Worm (Caenorhabditis elegans) whole organism, L1 larva: ENCODE results near the gene tag-342.

ENCODE experiments used
- C04F5.9 ChIP-seq: sonication (generic microtip); optimal IDR thresholded peaks from 2 replicates; lab custom pipeline; 2016; ENCODE audit warnings: missing genetic modification characterization, missing compliant biosample characterization
- C16A3.4 ChIP-seq: fragments of 150-350 bp; optimal IDR thresholded peaks from 2 replicates; lab custom pipeline; 2014; ENCODE audit warnings: missing biosample characterization, missing genetic modification characterization
- F16B12.6 ChIP-seq: fragments of 150-350 bp; optimal IDR thresholded peaks from 2 replicates; lab custom pipeline; 2014; ENCODE audit warnings: missing biosample characterization, missing genetic modification characterization
- Y116A8C.19 ChIP-seq: sonication (generic microtip); optimal IDR thresholded peaks from 2 replicates; lab custom pipeline; 2016; ENCODE audit warnings: missing compliant biosample characterization, missing genetic modification characterization, borderline replicate concordance
- alr-1 ChIP-seq: fragments of 200-800 bp; sonication (Bioruptor generic); optimal IDR thresholded peaks from 2 replicates; lab custom pipeline; 2018; ENCODE audit warnings: borderline replicate concordance, mild to moderate bottlenecking, missing genetic modification characterization, missing compliant biosample characterization
- aly-2 ChIP-seq: fragments of 150-350 bp; optimal IDR thresholded peaks from 2 replicates; lab custom pipeline; 2014; ENCODE audit warnings: missing biosample characterization, missing genetic modification characterization
- ama-1 ChIP-seq: fragments of 150-350 bp; optimal IDR thresholded peaks from 2 replicates; lab custom pipeline; 2014
- blmp-1 ChIP-seq: fragments of 150-350 bp; optimal IDR thresholded peaks from 2 replicates; lab custom pipeline; 2014; ENCODE audit warnings: missing biosample characterization, missing genetic modification characterization
- ceh-8 ChIP-seq: fragments of 200-800 bp; sonication (Bioruptor generic); optimal IDR thresholded peaks from 2 replicates; lab custom pipeline; 2018; ENCODE audit warnings: mild to moderate bottlenecking, missing genetic modification characterization, moderate library complexity, missing compliant biosample characterization
- ceh-82 ChIP-seq, 3 experiments: fragments of 150-350 bp in 1 of 3; sonication (generic microtip) in 2 of 3; optimal IDR thresholded peaks; 2 replicates each; lab custom pipeline; 2014 to 2017; ENCODE audit warnings: missing biosample characterization in 3 of 3, missing genetic modification characterization in 3 of 3
- ceh-90 ChIP-seq: sonication (generic microtip); optimal IDR thresholded peaks from 2 replicates; lab custom pipeline; 2016; ENCODE audit warnings: missing genetic modification characterization, missing compliant biosample characterization
- ces-1 ChIP-seq: fragments of 150-350 bp; optimal IDR thresholded peaks from 2 replicates; lab custom pipeline; 2014; ENCODE audit warnings: missing biosample characterization, missing genetic modification reagents, missing genetic modification characterization
- dpl-1 ChIP-seq, 3 experiments: fragments of 150-350 bp in 2 of 3; sonication (generic microtip) in 1 of 3; optimal IDR thresholded peaks; 2 replicates each; lab custom pipeline; 2014 to 2017; ENCODE audit warnings: missing biosample characterization in 3 of 3, missing genetic modification characterization in 3 of 3, missing genetic modification reagents in 3 of 3
- efl-3 ChIP-seq: fragments of 200-800 bp; sonication (Bioruptor generic); optimal IDR thresholded peaks from 2 replicates; lab custom pipeline; 2018; ENCODE audit warnings: mild to moderate bottlenecking, missing genetic modification characterization, missing compliant biosample characterization
- egl-27 ChIP-seq, 2 experiments: fragments of 150-350 bp in 1 of 2; sonication (generic microtip); optimal IDR thresholded peaks; 3 replicates each; lab custom pipeline; 2017 to 2018; ENCODE audit warnings: missing biosample characterization in 2 of 2, missing genetic modification characterization in 2 of 2, missing genetic modification reagents in 2 of 2
- elt-2 ChIP-seq: sonication (generic microtip); optimal IDR thresholded peaks from 2 replicates; lab custom pipeline; 2016; ENCODE audit warnings: missing genetic modification characterization, mild to moderate bottlenecking, inconsistent platforms, missing compliant biosample characterization, missing genetic modification reagents
- ets-5 ChIP-seq: fragments of 200-800 bp; sonication (Bioruptor generic); IDR thresholded peaks from 2 replicates; pipeline ENCODE4 v1.3.6; 2022; ENCODE audit warnings: missing genetic modification characterization, missing compliant biosample characterization
- fkh-10 ChIP-seq: sonication (generic microtip); optimal IDR thresholded peaks from 2 replicates; lab custom pipeline; 2017; ENCODE audit warnings: missing biosample characterization, missing genetic modification reagents, missing genetic modification characterization
- fkh-8 ChIP-seq: sonication (generic microtip); optimal IDR thresholded peaks from 2 replicates; lab custom pipeline; 2016; ENCODE audit warnings: mild to moderate bottlenecking, missing genetic modification characterization, missing compliant biosample characterization
- fos-1 ChIP-seq: fragments of 150-350 bp; optimal IDR thresholded peaks from 2 replicates; lab custom pipeline; 2014; ENCODE audit warnings: missing biosample characterization, missing genetic modification characterization
- hpl-2 ChIP-seq: fragments of 150-350 bp; optimal IDR thresholded peaks from 2 replicates; lab custom pipeline; 2014; ENCODE audit warnings: missing biosample characterization, missing genetic modification reagents, missing genetic modification characterization
- isw-1 ChIP-seq: fragments of 200-800 bp; sonication (Bioruptor generic); IDR thresholded peaks from 2 replicates; pipeline ENCODE4 v1.3.6; 2022; ENCODE audit warnings: missing genetic modification characterization, missing compliant biosample characterization
- jun-1 ChIP-seq: fragments of 150-350 bp; optimal IDR thresholded peaks from 2 replicates; lab custom pipeline; 2014; ENCODE audit warnings: missing biosample characterization, missing genetic modification reagents, missing genetic modification characterization
- lin-13 ChIP-seq: fragments of 150-350 bp; optimal IDR thresholded peaks from 2 replicates; lab custom pipeline; 2014; ENCODE audit warnings: missing biosample characterization, missing genetic modification reagents, missing genetic modification characterization
- lin-35 ChIP-seq, 2 experiments: fragments of 150-350 bp; optimal IDR thresholded peaks; 2 replicates each; lab custom pipeline; 2014; ENCODE audit warnings: missing biosample characterization in 2 of 2, missing genetic modification characterization in 2 of 2, missing genetic modification reagents in 2 of 2
- lsy-2 ChIP-seq, 2 experiments: fragments of 150-350 bp; optimal IDR thresholded peaks; 2 replicates each; lab custom pipeline; 2014; ENCODE audit warnings: missing biosample characterization in 2 of 2, missing genetic modification characterization in 2 of 2
- mdl-1 ChIP-seq, 2 experiments: fragments of 150-350 bp; optimal IDR thresholded peaks; 2 replicates each; lab custom pipeline; 2014 to 2017; ENCODE audit warnings: missing biosample characterization in 2 of 2, missing genetic modification characterization in 2 of 2, inconsistent platforms in 1 of 2
- mep-1 ChIP-seq: fragments of 150-350 bp; optimal IDR thresholded peaks from 2 replicates; lab custom pipeline; 2014; ENCODE audit warnings: missing biosample characterization, missing genetic modification characterization
- nhr-19 ChIP-seq: fragments of 200-800 bp; sonication (Bioruptor generic); conservative IDR thresholded peaks from 2 replicates; pipeline ENCODE4 v1.3.6; 2022; ENCODE audit warnings: missing genetic modification characterization, missing compliant biosample characterization
- nhr-237 ChIP-seq: fragments of 150-350 bp; optimal IDR thresholded peaks from 2 replicates; lab custom pipeline; 2014; ENCODE audit warnings: missing biosample characterization, missing genetic modification characterization
- nhr-77 ChIP-seq: fragments of 150-350 bp; optimal IDR thresholded peaks from 2 replicates; lab custom pipeline; 2014; ENCODE audit warnings: missing biosample characterization, missing genetic modification characterization
- nhr-85 ChIP-seq: sonication (generic microtip); peaks from one replicate; lab custom pipeline; 2016; ENCODE audit warnings: missing genetic modification characterization, inconsistent platforms, missing compliant biosample characterization
- pax-3 ChIP-seq: fragments of 200-800 bp; sonication (Bioruptor generic); optimal IDR thresholded peaks from 2 replicates; lab custom pipeline; 2018; ENCODE audit warnings: mild to moderate bottlenecking, missing genetic modification characterization, moderate library complexity, missing compliant biosample characterization
- pqm-1 ChIP-seq: sonication (generic microtip); optimal IDR thresholded peaks from 3 replicates; lab custom pipeline; 2017; ENCODE audit warnings: missing biosample characterization, missing genetic modification characterization
- sox-4 ChIP-seq: sonication (generic microtip); optimal IDR thresholded peaks from 2 replicates; lab custom pipeline; 2016; ENCODE audit warnings: missing genetic modification characterization, missing compliant biosample characterization
- sptf-1 ChIP-seq: fragments of 150-350 bp; optimal IDR thresholded peaks from 2 replicates; lab custom pipeline; 2014; ENCODE audit warnings: missing biosample characterization, missing genetic modification characterization
- sup-37 ChIP-seq: fragments of 200-800 bp; sonication (Bioruptor generic); optimal IDR thresholded peaks from 2 replicates; lab custom pipeline; 2018; ENCODE audit warnings: mild to moderate bottlenecking, missing genetic modification characterization, missing compliant biosample characterization
- tlp-1 ChIP-seq: fragments of 150-350 bp; optimal IDR thresholded peaks from 2 replicates; lab custom pipeline; 2014; ENCODE audit warnings: missing biosample characterization, missing genetic modification characterization
- zag-1 ChIP-seq: fragments of 150-350 bp; optimal IDR thresholded peaks from 2 replicates; lab custom pipeline; 2014; ENCODE audit warnings: missing biosample characterization, missing genetic modification characterization
- ztf-11 ChIP-seq, 2 experiments: sonication (generic microtip); optimal IDR thresholded peaks; 2 replicates each; lab custom pipeline; 2016 to 2017; ENCODE audit warnings: missing genetic modification characterization in 2 of 2, missing biosample characterization in 1 of 2, missing compliant biosample characterization in 1 of 2

tag-342 gene

ce11 chrIII:9511055-9511520 lies 43.1 kb downstream of the tag-342 start, which contains the start of gene F55H2.5:
F55H2.5 (plus strand) TSS chrIII:9511470.
- TF ChIP-seq isw-1 (no peak), nhr-237 (no peak), mdl-1 (tag; optimal IDR thresholded peaks at IDR 0.05; lab: Kevin White, UChicago) (no peak), sptf-1 (tag; lab: Kevin White, UChicago) (no peak), pqm-1 (tag; lab: Kevin White, UChicago) (no peak)
- TF ChIP-seq, all 84 proteins: peak for 0

- no peak for TF ChIP-seq pqm-1 (tag; lab: Kevin White, UChicago)
- TF ChIP-seq sup-37 (GFP tag; lab: Kevin White, UChicago) = no peak
- no peak for TF ChIP-seq C04F5.9 (tag; lab: Kevin White, UChicago)
- no peak for TF ChIP-seq blmp-1
- no peak for TF ChIP-seq ets-5
- TF ChIP-seq ztf-11 (tag; optimal IDR thresholded peaks at IDR 0.05; lab: Kevin White, UChicago) = no peak
- no peak for TF ChIP-seq Y116A8C.19 (tag; lab: Kevin White, UChicago)
- no peak for TF ChIP-seq tlp-1 (tag; lab: Kevin White, UChicago)
Measured at ce11 chrIII:9511660-9512059, 43.7 kb downstream of the tag-342 start.

ce11 chrIII:9513006-9513405 lies 45.0 kb downstream of the tag-342 start:
- TF ChIP-seq alr-1 (tag; lab: Kevin White, UChicago) = no peak
- TF ChIP-seq jun-1 = no peak
- TF ChIP-seq efl-3 (GFP tag; lab: Kevin White, UChicago) = no peak
- TF ChIP-seq mep-1 (tag; lab: Kevin White, UChicago) = no peak
- TF ChIP-seq tlp-1 (tag; lab: Kevin White, UChicago) = no peak
- TF ChIP-seq lsy-2 (tag; optimal IDR thresholded peaks at IDR 0.05; lab: Kevin White, UChicago) = no peak
- TF ChIP-seq nhr-19 (GFP tag; lab: Robert Waterston, UW) = no peak
- TF ChIP-seq nhr-85 (tag; lab: Kevin White, UChicago) = no peak
- no peak for TF ChIP-seq hpl-2 (GFP tag; lab: Kevin White, UChicago)
- no peak for TF ChIP-seq ces-1
- no peak for TF ChIP-seq nhr-77 (tag; lab: Kevin White, UChicago)
- TF ChIP-seq C16A3.4 = no peak
- TF ChIP-seq pax-3 (tag; lab: Kevin White, UChicago) = no peak
- TF ChIP-seq ceh-90 (tag; lab: Kevin White, UChicago) = no peak
- no peak for TF ChIP-seq ceh-8 (GFP tag; lab: Kevin White, UChicago)
- TF ChIP-seq sox-4 = no peak
- TF ChIP-seq fkh-10 (GFP tag; lab: Kevin White, UChicago) = no peak
- TF ChIP-seq fkh-8 (tag; lab: Kevin White, UChicago) = no peak
- no peak for TF ChIP-seq zag-1 (tag; lab: Kevin White, UChicago)

- no peak for TF ChIP-seq ama-1 (lab: Kevin White, UChicago)
- no peak for TF ChIP-seq lin-13 (GFP tag; lab: Kevin White, UChicago)
- no peak for TF ChIP-seq dpl-1 (GFP tag; optimal IDR thresholded peaks at IDR 0.05; lab: Kevin White, UChicago)
- TF ChIP-seq lin-35 (GFP tag; optimal IDR thresholded peaks at IDR 0.05; lab: Kevin White, UChicago) = no peak
- no peak for TF ChIP-seq ceh-82 (tag; optimal IDR thresholded peaks at IDR 0.05; lab: Kevin White, UChicago)
- TF ChIP-seq elt-2 (tag; lab: Kevin White, UChicago) = no peak
- TF ChIP-seq nhr-77 (tag; lab: Kevin White, UChicago) = no peak
- TF ChIP-seq ceh-8 (GFP tag; lab: Kevin White, UChicago) = no peak
- TF ChIP-seq F16B12.6 (tag; lab: Kevin White, UChicago) = no peak
- TF ChIP-seq aly-2 (tag; lab: Kevin White, UChicago) = no peak
- no peak for TF ChIP-seq fos-1 (tag; lab: Kevin White, UChicago)
- TF ChIP-seq ztf-11 (tag; optimal IDR thresholded peaks at IDR 0.05; lab: Kevin White, UChicago) = no peak
- TF ChIP-seq lsy-2 (tag; optimal IDR thresholded peaks at IDR 0.05; lab: Kevin White, UChicago) = no peak
- no peak for TF ChIP-seq ces-1
- TF ChIP-seq pqm-1 (tag; lab: Kevin White, UChicago) = no peak
- TF ChIP-seq alr-1 (tag; lab: Kevin White, UChicago) = no peak
- no peak for TF ChIP-seq nhr-19 (GFP tag; lab: Robert Waterston, UW)
- TF ChIP-seq egl-27 (tag; optimal IDR thresholded peaks at IDR 0.05; lab: Kevin White, UChicago) = no peak
Measured at ce11 chrIII:9513569-9513968, 45.6 kb downstream of the tag-342 start, which contains the start of gene F55H2.8. F55H2.8 (plus strand) TSS chrIII:9513869.
